Fruit fly (Drosophila melanogaster) whole organism, embryonic: ENCODE measurements around the gene Rpp20.
A peak's percentile ranks its signal among the peaks of the same experiment; 100 is the strongest.

Experiments
- BEAF-32 ChIP-seq: fragments of 200-800 bp; sonication (Bioruptor generic); optimal IDR thresholded peaks from 3 replicates; lab custom pipeline; 2017; ENCODE audit warnings: missing biosample characterization, missing genetic modification characterization, mild to moderate bottlenecking, moderate library complexity, missing genetic modification reagents
- Blimp-1 ChIP-seq: fragments of 200-800 bp; sonication (Bioruptor generic); optimal IDR thresholded peaks from 3 replicates; lab custom pipeline; 2018; ENCODE audit warnings: missing biosample characterization, missing genetic modification characterization, mild to moderate bottlenecking, moderate library complexity, missing genetic modification reagents
- CG10462 ChIP-seq: fragments of 200-800 bp; sonication (Bioruptor generic); optimal IDR thresholded peaks from 2 replicates; lab custom pipeline; 2016; ENCODE audit warnings: missing biosample characterization, missing genetic modification characterization
- CG10565 ChIP-seq: fragments of 200-800 bp; sonication (Bioruptor generic); optimal IDR thresholded peaks from 3 replicates; lab custom pipeline; 2016; ENCODE audit warnings: missing biosample characterization, mild to moderate bottlenecking, missing genetic modification characterization
- CG1233 ChIP-seq: fragments of 200-800 bp; sonication (Bioruptor generic); optimal IDR thresholded peaks from 4 replicates; lab custom pipeline; 2018; ENCODE audit warnings: missing biosample characterization, mild to moderate bottlenecking, missing genetic modification characterization
- CG14050 ChIP-seq: fragments of 200-800 bp; sonication (Bioruptor generic); IDR thresholded peaks from 3 replicates; pipeline ENCODE4 v1.3.6; 2022; ENCODE audit warnings: missing biosample characterization, missing genetic modification characterization
- CG15479 ChIP-seq: fragments of 200-800 bp; sonication (Bioruptor generic); optimal IDR thresholded peaks from 3 replicates; lab custom pipeline; 2019; ENCODE audit warnings: missing biosample characterization, mild to moderate bottlenecking, missing genetic modification characterization, moderate library complexity
- CG15696 ChIP-seq: fragments of 200-800 bp; sonication (Bioruptor generic); optimal IDR thresholded peaks from 2 replicates; lab custom pipeline; 2019; ENCODE audit warnings: missing biosample characterization, mild to moderate bottlenecking, missing genetic modification characterization, moderate library complexity
- CG17829 ChIP-seq: fragments of 200-800 bp; optimal IDR thresholded peaks from 2 replicates; lab custom pipeline; 2019; ENCODE audit warnings: missing biosample characterization, mild to moderate bottlenecking, missing genetic modification characterization, moderate library complexity
- CG2116 ChIP-seq: fragments of 200-800 bp; sonication (Bioruptor generic); optimal IDR thresholded peaks from 3 replicates; lab custom pipeline; 2018; ENCODE audit warnings: missing biosample characterization, mild to moderate bottlenecking, missing genetic modification characterization
- CG2678 ChIP-seq: fragments of 200-800 bp; sonication (Bioruptor generic); optimal IDR thresholded peaks from 3 replicates; lab custom pipeline; 2019; ENCODE audit warnings: missing biosample characterization, mild to moderate bottlenecking, missing genetic modification characterization, moderate library complexity
- CG30020 ChIP-seq: fragments of 200-800 bp; optimal IDR thresholded peaks from 2 replicates; lab custom pipeline; 2019; ENCODE audit warnings: missing biosample characterization, mild to moderate bottlenecking, missing genetic modification characterization, moderate library complexity
- CG31224 ChIP-seq: fragments of 200-800 bp; sonication (Bioruptor generic); IDR thresholded peaks from 2 replicates; pipeline ENCODE4 v1.3.6; 2022; ENCODE audit warnings: missing biosample characterization, missing genetic modification characterization
- CG3726 ChIP-seq: fragments of 200-800 bp; sonication (Bioruptor generic); IDR thresholded peaks from 3 replicates; pipeline ENCODE4, ENCODE4 v1.3.6; 2022; ENCODE audit warnings: missing biosample characterization, missing genetic modification characterization
- CG43689 ChIP-seq: fragments of 200-800 bp; sonication (Bioruptor generic); IDR thresholded peaks from 2 replicates; pipeline ENCODE4 v1.3.6; 2022; ENCODE audit warnings: missing biosample characterization, missing genetic modification characterization
- CG4424 ChIP-seq: fragments of 200-800 bp; sonication (Bioruptor generic); optimal IDR thresholded peaks from 3 replicates; lab custom pipeline; 2016; ENCODE audit warnings: missing biosample characterization, missing genetic modification characterization
- CG4820 ChIP-seq: fragments of 200-800 bp; sonication (Bioruptor generic); optimal IDR thresholded peaks from 3 replicates; lab custom pipeline; 2016; ENCODE audit warnings: missing biosample characterization, missing genetic modification characterization
- CG7963 ChIP-seq: fragments of 200-800 bp; sonication (Bioruptor generic); IDR thresholded peaks from 3 replicates; pipeline ENCODE4 v1.3.6; 2022; ENCODE audit warnings: missing biosample characterization, missing genetic modification characterization; ENCODE audit not compliant: partially characterized antibody
- CG9727 ChIP-seq: fragments of 200-800 bp; sonication (Bioruptor generic); optimal IDR thresholded peaks from 3 replicates; lab custom pipeline; 2017; ENCODE audit warnings: missing biosample characterization, mild to moderate bottlenecking, missing genetic modification characterization
- CG9817 ChIP-seq: fragments of 200-800 bp; sonication (Bioruptor generic); optimal IDR thresholded peaks from 2 replicates; lab custom pipeline; 2018; ENCODE audit warnings: missing biosample characterization, mild to moderate bottlenecking, missing genetic modification characterization, moderate library complexity
- CG9932 ChIP-seq: fragments of 200-800 bp; sonication (Bioruptor generic); IDR thresholded peaks from 2 replicates; pipeline ENCODE4 v1.3.6; 2022; ENCODE audit warnings: missing biosample characterization, missing genetic modification characterization
- CHES-1-like ChIP-seq: fragments of 200-800 bp; sonication (Bioruptor generic); optimal IDR thresholded peaks from 2 replicates; lab custom pipeline; 2016; ENCODE audit warnings: missing biosample characterization, missing genetic modification characterization
- D ChIP-seq, 2 experiments: fragments of 200-800 bp in 1 of 2; fragments of >200 bp in 1 of 2; sonication (Bioruptor generic) in 1 of 2; optimal IDR thresholded peaks; 2 replicates in 1 of 2; 3 replicates in 1 of 2; lab custom pipeline; 2017; ENCODE audit warnings: mild to moderate bottlenecking in 1 of 2, missing biosample characterization in 1 of 2, missing genetic modification characterization in 1 of 2, missing genetic modification reagents in 1 of 2
- Eip74EF ChIP-seq, 2 experiments: fragments of 200-800 bp in 1 of 2; fragments of >200 bp in 1 of 2; sonication (Bioruptor generic) in 1 of 2; optimal IDR thresholded peaks; 2 replicates each; lab custom pipeline; 2017 to 2019; ENCODE audit warnings: missing biosample characterization in 2 of 2, missing genetic modification characterization in 2 of 2, mild to moderate bottlenecking in 1 of 2, moderate library complexity in 1 of 2
- Fer2 ChIP-seq: fragments of 200-800 bp; sonication (Bioruptor generic); optimal IDR thresholded peaks from 2 replicates; lab custom pipeline; 2018; ENCODE audit warnings: missing biosample characterization, mild to moderate bottlenecking, missing genetic modification characterization, moderate library complexity
- HLH4C ChIP-seq: fragments of 200-800 bp; sonication (Bioruptor generic); IDR thresholded peaks from 3 replicates; pipeline ENCODE4 v1.3.6; 2022; ENCODE audit warnings: missing biosample characterization, missing genetic modification characterization; ENCODE audit not compliant: partially characterized antibody
- Pdp1 ChIP-seq, 2 experiments: fragments of 200-800 bp; sonication (Bioruptor generic); optimal IDR thresholded peaks; 3 replicates each; lab custom pipeline; 2016; ENCODE audit warnings: missing biosample characterization in 2 of 2, missing genetic modification characterization in 2 of 2, mild to moderate bottlenecking in 1 of 2, moderate library complexity in 1 of 2
- Sox102F ChIP-seq: fragments of 200-800 bp; sonication (Bioruptor generic); optimal IDR thresholded peaks from 2 replicates; lab custom pipeline; 2018; ENCODE audit warnings: missing biosample characterization, mild to moderate bottlenecking, missing genetic modification characterization, moderate library complexity
- Taf1 ChIP-seq: fragments of 200-800 bp; sonication (Bioruptor generic); IDR thresholded peaks from 2 replicates; pipeline ENCODE4 v1.3.6; 2022; ENCODE audit warnings: missing biosample characterization, missing genetic modification characterization
- Tbp ChIP-seq: fragments of >200 bp; optimal IDR thresholded peaks from 2 replicates; lab custom pipeline; 2018; ENCODE audit warnings: missing biosample characterization, missing genetic modification characterization
- br ChIP-seq: fragments of >200 bp; optimal IDR thresholded peaks from 2 replicates; lab custom pipeline; 2017
- btn ChIP-seq: fragments of 200-800 bp; sonication (Bioruptor generic); optimal IDR thresholded peaks from 2 replicates; lab custom pipeline; 2016; ENCODE audit warnings: missing biosample characterization, missing genetic modification characterization
- cad ChIP-seq: fragments of >200 bp; optimal IDR thresholded peaks from 2 replicates; lab custom pipeline; 2017; ENCODE audit warnings: missing biosample characterization, missing genetic modification characterization
- dmrt11E ChIP-seq: fragments of 200-800 bp; sonication (Bioruptor generic); optimal IDR thresholded peaks from 3 replicates; lab custom pipeline; 2018; ENCODE audit warnings: missing biosample characterization, mild to moderate bottlenecking, missing genetic modification characterization, moderate library complexity
- dysf ChIP-seq: fragments of 200-800 bp; sonication (Bioruptor generic); IDR thresholded peaks from 3 replicates; pipeline ENCODE4 v1.3.6; 2022; ENCODE audit warnings: missing biosample characterization, missing genetic modification characterization
- en ChIP-seq: fragments of 200-800 bp; sonication (Bioruptor generic); optimal IDR thresholded peaks from 2 replicates; lab custom pipeline; 2016; ENCODE audit warnings: missing biosample characterization, missing genetic modification characterization
- hbn ChIP-seq: fragments of 200-800 bp; sonication (Bioruptor generic); IDR thresholded peaks from 2 replicates; pipeline ENCODE4 v1.3.6; 2022; ENCODE audit warnings: missing biosample characterization, missing genetic modification characterization; ENCODE audit not compliant: partially characterized antibody
- hth ChIP-seq: fragments of >200 bp; optimal IDR thresholded peaks from 2 replicates; lab custom pipeline; 2017; ENCODE audit warnings: inconsistent platforms
- ken ChIP-seq: fragments of 200-800 bp; sonication (Bioruptor generic); IDR thresholded peaks from 3 replicates; pipeline ENCODE4 v1.3.6; 2022; ENCODE audit warnings: missing biosample characterization, missing genetic modification characterization
- kni ChIP-seq: fragments of 200-800 bp; sonication (Bioruptor generic); optimal IDR thresholded peaks from 3 replicates; lab custom pipeline; 2017; ENCODE audit warnings: mild to moderate bottlenecking, missing biosample characterization, missing genetic modification reagents, missing genetic modification characterization
- onecut ChIP-seq: fragments of 200-800 bp; sonication (Bioruptor generic); IDR thresholded peaks from 2 replicates; pipeline ENCODE4 v1.3.6; 2022; ENCODE audit warnings: missing biosample characterization, missing genetic modification characterization
- pita ChIP-seq: fragments of 200-800 bp; sonication (Bioruptor generic); optimal IDR thresholded peaks from 2 replicates; lab custom pipeline; 2017; ENCODE audit warnings: missing biosample characterization, mild to moderate bottlenecking, missing genetic modification characterization
- ranshi ChIP-seq: fragments of 200-800 bp; sonication (Bioruptor generic); IDR thresholded peaks from 2 replicates; pipeline ENCODE4 v1.3.6; 2022; ENCODE audit warnings: missing biosample characterization, missing genetic modification characterization
- run ChIP-seq: fragments of 200-800 bp; sonication (Bioruptor generic); optimal IDR thresholded peaks from 3 replicates; lab custom pipeline; 2018; ENCODE audit warnings: missing biosample characterization, mild to moderate bottlenecking, missing genetic modification characterization
- salm ChIP-seq: fragments of 200-800 bp; sonication (Bioruptor generic); optimal IDR thresholded peaks from 2 replicates; lab custom pipeline; 2018; ENCODE audit warnings: missing biosample characterization, mild to moderate bottlenecking, missing genetic modification characterization
- sd ChIP-seq: fragments of 200-800 bp; sonication (Bioruptor generic); optimal IDR thresholded peaks from 3 replicates; lab custom pipeline; 2018; ENCODE audit warnings: missing biosample characterization, mild to moderate bottlenecking, missing genetic modification characterization, moderate library complexity
- sens-2 ChIP-seq: fragments of 200-800 bp; sonication (Bioruptor generic); IDR thresholded peaks from 2 replicates; pipeline ENCODE4 v1.3.6; 2022; ENCODE audit warnings: missing biosample characterization, missing genetic modification characterization
- sob ChIP-seq: fragments of 200-800 bp; sonication (Bioruptor generic); IDR thresholded peaks from 2 replicates; pipeline ENCODE4 v1.3.6; 2022; ENCODE audit warnings: missing biosample characterization, missing genetic modification characterization
- sqz ChIP-seq: fragments of 200-800 bp; sonication (Bioruptor generic); optimal IDR thresholded peaks from 3 replicates; lab custom pipeline; 2018; ENCODE audit warnings: missing biosample characterization, mild to moderate bottlenecking, missing genetic modification characterization

Rpp20 gene

DNA sequence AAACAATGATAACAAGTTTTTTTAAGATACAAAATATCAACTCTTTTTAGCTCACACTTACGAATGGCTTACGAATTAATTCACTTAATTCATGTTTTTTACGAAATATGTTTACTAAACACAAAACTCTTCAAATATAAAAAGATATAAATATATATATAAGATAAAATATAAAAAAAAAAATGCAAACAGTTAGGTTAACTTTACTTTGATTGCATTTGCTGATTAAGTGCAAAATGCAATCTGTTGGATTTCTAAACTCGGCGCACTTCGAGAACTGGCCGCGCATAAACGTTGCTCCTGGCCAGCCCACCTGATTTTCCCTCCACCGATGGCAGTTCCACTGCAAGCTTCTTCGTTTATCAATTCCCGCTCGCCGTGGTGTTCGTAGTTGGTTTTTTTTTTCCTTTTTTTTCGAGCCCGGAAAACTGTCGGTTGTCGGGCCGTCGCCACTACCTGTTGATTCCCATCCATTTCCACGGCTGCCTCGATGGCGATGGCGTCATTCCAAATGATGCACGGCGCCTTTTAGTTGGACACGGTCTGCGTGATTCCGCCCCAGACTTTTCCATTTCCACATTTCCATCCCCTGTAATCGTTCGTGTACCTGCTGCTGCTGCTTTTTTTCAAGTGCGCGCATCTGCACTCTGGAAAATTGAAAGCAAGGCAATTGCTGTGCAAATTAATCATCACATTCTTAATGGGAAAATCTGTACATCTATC, 21.4 kb downstream of the Rpp20 start (continued):
- TF ChIP-seq salm (tag; lab: Kevin White, UChicago) (no peak), Sox102F (GFP tag; lab: Kevin White, UChicago) (no peak), CHES-1-like (GFP tag; lab: Kevin White, UChicago) (no peak), D (optimal IDR thresholded peaks at IDR 0.05; lab: Kevin White, UChicago) (no peak), D (GFP tag; optimal IDR thresholded peaks at IDR 0.05; lab: Kevin White, UChicago) (no peak), hbn (GFP tag; lab: Robert Waterston, UW) (no peak), CG9727 (GFP tag; lab: Kevin White, UChicago) (peak; percentile 11), CG10565 (GFP tag; lab: Kevin White, UChicago) (no peak), CG17829 (tag; lab: Kevin White, UChicago) (peak; percentile 37), pita (GFP tag; lab: Kevin White, UChicago) (no peak), CG15479 (GFP tag; lab: Kevin White, UChicago) (peak; percentile 88), Fer2 (tag; lab: Kevin White, UChicago) (no peak), CG30020 (tag; lab: Kevin White, UChicago) (no peak), CG9932 (no peak), sd (tag; lab: Kevin White, UChicago) (no peak), kni (GFP tag; lab: Kevin White, UChicago) (peak; percentile 8), CG14050 (GFP tag; lab: Robert Waterston, UW) (no peak), CG2678 (tag; lab: Kevin White, UChicago) (no peak), ken (GFP tag; lab: Robert Waterston, UW) (0 out of 3 replicates have a peak, but pooled peaks have one; percentile 10), CG10462 (GFP tag; lab: Kevin White, UChicago) (no peak), run (tag; lab: Kevin White, UChicago) (no peak), br (no peak), sob (GFP tag; lab: Robert Waterston, UW) (no peak), BEAF-32 (GFP tag; lab: Kevin White, UChicago) (no peak), CG9817 (tag; lab: Kevin White, UChicago) (no peak), CG2116 (no peak), hth (lab: Kevin White, UChicago) (no peak), sqz (peak; percentile 62), CG43689 (no peak), CG4820 (GFP tag; lab: Kevin White, UChicago) (peak; percentile 97), btn (GFP tag; lab: Kevin White, UChicago) (no peak), CG3726 (GFP tag; lab: Robert Waterston, UW) (no peak), en (GFP tag; lab: Kevin White, UChicago) (no peak), Pdp1 (GFP tag; optimal IDR thresholded peaks at IDR 0.05; lab: Kevin White, UChicago) (no peak), ranshi (GFP tag; lab: Robert Waterston, UW) (no peak), CG15696 (tag; lab: Kevin White, UChicago) (peak; percentile 80), CG31224 (GFP tag; lab: Robert Waterston, UW) (no peak), Tbp (no peak)

DNA sequence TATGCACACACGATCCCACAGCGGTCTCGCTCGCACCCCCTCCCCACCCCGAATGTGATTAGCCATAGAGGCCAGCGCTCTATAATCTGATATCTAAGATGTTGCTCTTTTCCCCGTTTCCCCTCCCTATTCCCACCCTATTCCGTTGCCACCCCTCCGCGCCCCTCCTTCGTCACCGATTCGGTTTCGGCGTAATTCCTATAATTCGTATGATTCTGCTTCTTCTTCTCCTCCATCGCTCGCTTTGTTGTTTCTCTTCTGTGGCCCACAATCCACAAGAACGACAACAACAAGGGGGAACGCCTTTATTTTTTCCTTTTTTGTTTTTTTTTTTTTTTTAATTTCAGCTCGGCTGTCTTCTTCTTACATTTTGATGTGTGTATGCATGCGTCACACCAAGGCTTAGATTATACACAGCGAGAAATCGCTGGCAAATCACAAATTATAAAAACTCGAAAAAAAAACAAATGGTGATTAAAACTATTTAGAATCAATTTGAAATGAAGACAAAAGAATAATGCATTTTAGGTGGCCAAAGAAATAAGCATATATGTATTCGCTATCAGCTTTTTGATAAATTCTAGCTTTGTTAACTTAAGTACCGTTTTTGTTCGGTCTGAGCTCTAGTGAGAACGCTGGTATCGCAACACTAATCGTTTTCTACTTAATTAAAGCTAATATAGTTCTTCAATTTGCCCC, 25.7 kb downstream of the Rpp20 start:
- TF ChIP-seq CG1233 (no peak), dysf (GFP tag; lab: Robert Waterston, UW) (no peak), sens-2 (GFP tag; lab: Robert Waterston, UW) (no peak), HLH4C (GFP tag; lab: Robert Waterston, UW) (no peak), cad (GFP tag; lab: Kevin White, UChicago) (no peak), CG7963 (GFP tag; lab: Robert Waterston, UW) (no peak), Eip74EF (GFP tag; optimal IDR thresholded peaks at IDR 0.05; lab: Kevin White, UChicago) (no peak), dmrt11E (tag; lab: Kevin White, UChicago) (peak; percentile 87), Blimp-1 (GFP tag; lab: Kevin White, UChicago) (peak; percentile 46), CG4424 (GFP tag; lab: Kevin White, UChicago) (peak; percentile 65), Taf1 (GFP tag; lab: Robert Waterston, UW) (no peak), onecut (peak; percentile 37; the same call in 1 of the 2 replicates)
